Worm (Caenorhabditis elegans): ENCODE data around the gene K07D4.4.

K07D4.4 gene

DNA sequence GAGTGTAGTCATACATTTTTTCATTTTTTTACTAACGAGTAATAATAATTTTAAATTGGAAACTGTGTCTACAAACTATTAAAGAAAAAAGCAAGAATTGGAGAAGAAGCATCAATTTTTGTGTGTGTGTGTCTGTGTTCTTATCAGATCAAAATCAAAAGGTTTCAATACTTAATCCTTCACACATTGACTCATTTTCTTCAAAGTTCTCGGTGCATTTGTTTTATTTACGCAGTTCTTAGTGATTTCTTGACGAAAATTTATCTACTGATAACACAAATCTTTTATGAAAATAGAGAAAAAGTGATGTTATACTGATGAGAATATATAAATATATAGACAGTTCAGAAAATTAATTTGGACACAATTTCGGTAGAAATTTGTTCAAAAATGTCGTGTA is 36.2 kb downstream of the K07D4.4 start, which contains the start of gene clc-22:
Gene clc-22, minus strand, starts transcription at position 71 of the 400 bp plus-strand sequence.
- no peak for TF ChIP-seq unc-130 (GFP tag; optimal IDR thresholded peaks at IDR 0.05)
- TF ChIP-seq egl-43 (GFP tag; IDR thresholded peaks at IDR 0.05): no peak
- TF ChIP-seq nhr-10 (tag; optimal IDR thresholded peaks at IDR 0.05): no peak
- no peak for TF ChIP-seq nhr-48 (tag; optimal IDR thresholded peaks at IDR 0.05)

DNA sequence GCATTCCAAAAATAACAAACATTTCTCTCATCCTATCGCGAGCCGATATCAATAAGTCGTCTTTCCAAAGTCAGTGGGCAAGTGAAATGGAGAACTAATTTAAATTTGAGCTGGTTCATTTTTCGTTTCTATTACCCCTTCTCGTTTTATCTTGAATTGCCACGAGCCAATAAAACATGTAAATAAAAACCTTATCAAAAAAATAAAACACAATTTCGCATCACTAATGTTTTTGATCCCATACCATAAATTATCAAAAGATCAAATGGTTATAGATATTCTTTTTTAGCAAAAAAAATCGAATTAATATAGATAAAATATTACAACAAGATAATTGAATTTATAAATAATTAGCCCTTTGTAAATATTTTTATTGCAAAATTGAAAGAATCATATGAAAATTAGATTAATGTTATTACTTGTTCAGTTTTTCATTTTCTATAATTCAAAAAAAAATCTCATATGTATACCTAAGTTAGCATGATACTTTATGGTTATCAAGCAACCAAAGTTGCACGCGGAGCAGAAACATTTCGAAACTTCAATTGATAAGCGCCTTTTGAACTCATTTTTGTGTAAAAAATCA is 39.4 kb downstream of the K07D4.4 start, which contains the start of gene Y14H12A.1:
Gene Y14H12A.1, plus strand, starts transcription at position 536 of the 586 bp plus-strand sequence.
- no peak for TF ChIP-seq daf-12 (tag; optimal IDR thresholded peaks at IDR 0.05)
- TF ChIP-seq vab-7 (GFP tag; IDR thresholded peaks at IDR 0.05): no peak
- TF ChIP-seq ceh-28 (tag; optimal IDR thresholded peaks at IDR 0.05): no peak
- peak; percentile 75; the same call in 1 of the 2 replicates for TF ChIP-seq php-3 (GFP tag; IDR thresholded peaks at IDR 0.05)
- no peak for TF ChIP-seq daf-16 (GFP tag; optimal IDR thresholded peaks at IDR 0.05)
- TF ChIP-seq daf-16 (tag; optimal IDR thresholded peaks at IDR 0.05): peak; percentile 72
- TF ChIP-seq mes-2 (tag; optimal IDR thresholded peaks at IDR 0.05; ENCODE audit: poor library complexity, severe bottlenecking): no peak

DNA sequence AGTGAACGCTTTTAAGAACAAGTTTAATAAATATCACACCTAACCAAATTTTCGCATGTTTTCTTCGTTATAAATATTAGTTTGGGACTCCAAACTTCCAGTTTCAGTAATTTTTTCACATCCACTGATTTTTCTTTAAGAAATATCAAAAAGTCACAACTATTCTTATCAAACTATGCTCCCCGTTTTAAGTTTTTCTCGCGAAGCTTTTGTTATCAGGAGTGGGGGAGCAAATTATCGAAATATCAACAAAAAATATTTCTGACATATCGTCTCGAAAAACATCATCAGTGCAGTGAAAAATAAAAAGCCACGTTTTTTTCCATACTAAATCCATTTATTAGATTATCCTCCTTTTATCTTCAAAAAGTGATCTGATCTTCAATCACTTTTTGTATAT is 40.2 kb downstream of the K07D4.4 start:
- no peak for TF ChIP-seq gei-8 (GFP tag; optimal IDR thresholded peaks at IDR 0.05)
- TF ChIP-seq ZK546.5 (tag; optimal IDR thresholded peaks at IDR 0.05): no peak
- TF ChIP-seq daf-16 (GFP tag; optimal IDR thresholded peaks at IDR 0.05): no peak
- peak; percentile 76 for TF ChIP-seq daf-16 (tag; optimal IDR thresholded peaks at IDR 0.05)
- no peak for TF ChIP-seq egl-27 (tag; optimal IDR thresholded peaks at IDR 0.05)
- TF ChIP-seq jun-1 (tag; optimal IDR thresholded peaks at IDR 0.05): no peak
- no peak for TF ChIP-seq unc-130 (GFP tag; optimal IDR thresholded peaks at IDR 0.05)
- peak; percentile 44; the same call in 1 of the 2 replicates for TF ChIP-seq dmd-6 (GFP tag; IDR thresholded peaks at IDR 0.05)
- no peak for TF ChIP-seq lin-38 (GFP tag; IDR thresholded peaks at IDR 0.05)
- TF ChIP-seq dve-1 (tag; optimal IDR thresholded peaks at IDR 0.05; ENCODE audit: insufficient read depth): peak; percentile 20
- TF ChIP-seq nhr-42 (GFP tag; IDR thresholded peaks at IDR 0.05): no peak
- TF ChIP-seq ceh-62 (tag; optimal IDR thresholded peaks at IDR 0.05): no peak
- peak; percentile 2 for TF ChIP-seq nhr-28 (tag; optimal IDR thresholded peaks at IDR 0.05)
- no peak for TF ChIP-seq dmd-9 (GFP tag; IDR thresholded peaks at IDR 0.05)
- TF ChIP-seq pqm-1 (tag; optimal IDR thresholded peaks at IDR 0.05): peak; percentile 58
- no peak for TF ChIP-seq attf-4 (tag; optimal IDR thresholded peaks at IDR 0.05)
- TF ChIP-seq spr-3 (GFP tag; optimal IDR thresholded peaks at IDR 0.05): no peak

DNA sequence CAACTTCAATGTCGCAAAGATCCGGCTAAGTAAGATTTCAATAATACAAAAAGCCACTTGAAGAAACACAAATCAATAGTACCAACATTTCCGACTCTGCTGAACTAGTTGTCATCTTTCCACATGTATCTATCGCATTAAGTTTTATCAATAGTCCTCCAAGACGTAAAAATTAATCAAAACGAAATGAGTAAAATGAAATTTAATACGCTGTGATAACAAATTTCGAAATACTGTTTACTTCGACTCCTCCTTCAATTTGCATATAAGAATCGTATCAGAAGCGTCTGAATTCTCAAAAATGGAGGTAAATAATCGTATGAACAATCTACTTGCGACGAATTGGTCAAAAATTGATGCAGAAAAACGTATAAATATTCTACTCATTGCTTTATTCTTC is 41.5 kb downstream of the K07D4.4 start:
- TF ChIP-seq mes-2 (tag; optimal IDR thresholded peaks at IDR 0.05; ENCODE audit: poor library complexity, severe bottlenecking) (no peak), dve-1 (tag; optimal IDR thresholded peaks at IDR 0.05; ENCODE audit: insufficient read depth) (peak; percentile 29), pqm-1 (tag; optimal IDR thresholded peaks at IDR 0.05) (peak; percentile 42), daf-16 (GFP tag; optimal IDR thresholded peaks at IDR 0.05) (no peak), daf-16 (tag; optimal IDR thresholded peaks at IDR 0.05) (peak; percentile 92), dmd-6 (GFP tag; IDR thresholded peaks at IDR 0.05) (peak; percentile 8; the same call in 1 of the 2 replicates)

DNA sequence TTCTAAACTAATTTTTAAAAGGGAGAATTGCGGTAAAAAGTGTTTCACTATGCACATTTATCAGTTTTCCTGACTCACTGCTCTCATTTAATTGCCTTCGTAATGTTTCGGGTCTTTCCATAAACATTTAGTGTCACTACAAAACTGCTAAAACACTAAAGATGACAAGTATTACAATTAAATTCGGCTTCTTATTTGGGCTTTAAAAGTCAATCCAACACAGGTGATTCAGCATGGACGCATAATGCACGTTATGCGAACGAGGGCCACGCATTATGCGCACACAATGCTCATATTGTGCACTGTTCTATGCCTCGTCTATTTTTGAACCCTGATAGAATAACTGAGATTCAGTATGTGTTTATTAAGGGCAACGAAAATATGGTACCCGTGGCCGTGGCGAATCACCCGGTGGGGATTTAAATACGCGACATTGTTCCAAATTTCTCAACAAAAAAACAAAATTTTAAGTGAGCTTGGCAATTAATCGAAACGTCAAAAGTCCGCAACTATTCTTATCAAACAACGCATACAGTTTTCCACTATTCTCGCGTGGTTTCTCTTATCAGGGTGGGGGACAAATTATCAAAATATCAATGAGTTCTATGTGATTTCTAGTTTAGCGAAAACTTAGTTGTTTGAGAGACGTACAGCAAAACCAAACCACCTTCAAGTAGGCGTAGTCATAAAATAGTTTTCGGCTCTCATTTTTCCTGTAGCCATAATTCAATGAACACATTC is 42.4 kb downstream of the K07D4.4 start, which contains the start of gene Y14H12A.2:
Gene Y14H12A.2, minus strand, starts transcription at position 51 of the 741 bp plus-strand sequence.
- TF ChIP-seq mxl-3 (GFP tag; optimal IDR thresholded peaks at IDR 0.05): peak; percentile 31
- TF ChIP-seq hlh-11 (tag; optimal IDR thresholded peaks at IDR 0.05): peak; percentile 42
- no peak for TF ChIP-seq tag-97 (GFP tag; IDR thresholded peaks at IDR 0.05)
- TF ChIP-seq nhr-28 (tag; optimal IDR thresholded peaks at IDR 0.05): peak; percentile 49
- no peak for TF ChIP-seq zip-2 (tag; optimal IDR thresholded peaks at IDR 0.05)
- TF ChIP-seq aha-1 (tag): peak; percentile 36
- TF ChIP-seq unc-62 (GFP tag; optimal IDR thresholded peaks at IDR 0.05 in 1 of 2): no peak
- no peak for TF ChIP-seq unc-62 (tag; optimal IDR thresholded peaks at IDR 0.05)
- TF ChIP-seq dve-1 (tag; optimal IDR thresholded peaks at IDR 0.05; ENCODE audit: insufficient read depth): peak; percentile 55
- peak; percentile 85 for TF ChIP-seq pqm-1 (tag; optimal IDR thresholded peaks at IDR 0.05)
- TF ChIP-seq F26F4.8 (GFP tag; conservative IDR thresholded peaks at IDR 0.05): no peak
- no peak for TF ChIP-seq daf-16 (GFP tag; optimal IDR thresholded peaks at IDR 0.05)
- peak; percentile 37 for TF ChIP-seq daf-16 (tag; optimal IDR thresholded peaks at IDR 0.05)
- TF ChIP-seq dmd-6 (GFP tag; IDR thresholded peaks at IDR 0.05): peak; percentile 76
